Fruit fly (Drosophila melanogaster) whole organism, embryonic: Measurements from ENCODE around the gene Cog2.
A peak's percentile ranks its signal among the peaks of the same experiment; 100 is the strongest.

ENCODE experiments used
- Antp ChIP-seq: fragments of 200-800 bp; sonication (Bioruptor generic); optimal IDR thresholded peaks from 3 replicates; lab custom pipeline; 2016; ENCODE audit warnings: missing biosample characterization, missing genetic modification characterization
- Atf6 ChIP-seq: fragments of 200-800 bp; sonication (Bioruptor generic); IDR thresholded peaks from 2 replicates; pipeline ENCODE4 v1.3.6; 2022; ENCODE audit warnings: missing biosample characterization, missing genetic modification characterization
- Awh ChIP-seq: fragments of 200-800 bp; sonication (Bioruptor generic); IDR thresholded peaks from 2 replicates; pipeline ENCODE4, ENCODE4 v1.3.6; 2022; ENCODE audit warnings: missing biosample characterization, missing genetic modification characterization
- CG10654 ChIP-seq: fragments of 200-800 bp; sonication (Bioruptor generic); optimal IDR thresholded peaks from 2 replicates; lab custom pipeline; 2016; ENCODE audit warnings: missing biosample characterization, missing genetic modification characterization
- CG11398 ChIP-seq: fragments of 200-800 bp; sonication (Bioruptor generic); optimal IDR thresholded peaks from 2 replicates; lab custom pipeline; 2016; ENCODE audit warnings: missing biosample characterization, missing genetic modification characterization
- CG11456 ChIP-seq: fragments of 200-800 bp; sonication (Bioruptor generic); IDR thresholded peaks from 3 replicates; pipeline ENCODE4 v1.3.6; 2022; ENCODE audit warnings: missing biosample characterization, missing genetic modification characterization
- CG14014 ChIP-seq: fragments of 200-800 bp; sonication (Bioruptor generic); IDR thresholded peaks from 2 replicates; pipeline ENCODE4 v1.3.6; 2022; ENCODE audit warnings: missing biosample characterization, missing genetic modification characterization
- CG14860 ChIP-seq: fragments of 200-800 bp; sonication (Bioruptor generic); IDR thresholded peaks from 3 replicates; pipeline ENCODE4 v1.3.6; 2022; ENCODE audit warnings: missing biosample characterization, missing genetic modification characterization; ENCODE audit not compliant: partially characterized antibody
- CG18619 ChIP-seq: fragments of 200-800 bp; sonication (Bioruptor generic); optimal IDR thresholded peaks from 3 replicates; lab custom pipeline; 2017; ENCODE audit warnings: missing biosample characterization, mild to moderate bottlenecking, missing genetic modification characterization
- CG18764 ChIP-seq: fragments of 200-800 bp; sonication (Bioruptor generic); optimal IDR thresholded peaks from 3 replicates; lab custom pipeline; 2016; ENCODE audit warnings: missing biosample characterization, missing genetic modification characterization
- CG2116 ChIP-seq: fragments of 200-800 bp; sonication (Bioruptor generic); optimal IDR thresholded peaks from 3 replicates; lab custom pipeline; 2018; ENCODE audit warnings: missing biosample characterization, mild to moderate bottlenecking, missing genetic modification characterization
- CG2120 ChIP-seq: fragments of 200-800 bp; sonication (Bioruptor generic); optimal IDR thresholded peaks from 3 replicates; lab custom pipeline; 2016; ENCODE audit warnings: missing biosample characterization, missing genetic modification characterization
- CG2129 ChIP-seq: fragments of 200-800 bp; sonication (Bioruptor generic); IDR thresholded peaks from 2 replicates; pipeline ENCODE4 v1.3.6; 2022; ENCODE audit warnings: missing biosample characterization, missing genetic modification characterization; ENCODE audit not compliant: partially characterized antibody
- CG34422 ChIP-seq: fragments of 200-800 bp; sonication (Bioruptor generic); IDR thresholded peaks from 3 replicates; pipeline ENCODE4 v1.3.6; 2022; ENCODE audit warnings: missing biosample characterization, missing genetic modification characterization
- CG4617 ChIP-seq: fragments of 200-800 bp; sonication (Bioruptor generic); optimal IDR thresholded peaks from 3 replicates; lab custom pipeline; 2016; ENCODE audit warnings: missing biosample characterization, missing genetic modification characterization, borderline replicate concordance
- CG4730 ChIP-seq: fragments of 200-800 bp; sonication (Bioruptor generic); IDR thresholded peaks from 2 replicates; pipeline ENCODE4 v1.3.6; 2022; ENCODE audit warnings: missing biosample characterization, missing genetic modification characterization
- CG4820 ChIP-seq: fragments of 200-800 bp; sonication (Bioruptor generic); optimal IDR thresholded peaks from 3 replicates; lab custom pipeline; 2016; ENCODE audit warnings: missing biosample characterization, missing genetic modification characterization
- CG5180 ChIP-seq: fragments of 200-800 bp; sonication (Bioruptor generic); optimal IDR thresholded peaks from 3 replicates; lab custom pipeline; 2017; ENCODE audit warnings: missing biosample characterization, missing genetic modification characterization, mild to moderate bottlenecking, moderate library complexity, missing genetic modification reagents
- CG6175 ChIP-seq: fragments of 200-800 bp; sonication (Bioruptor generic); IDR thresholded peaks from 3 replicates; pipeline ENCODE4 v1.3.6; 2022; ENCODE audit warnings: missing biosample characterization, missing genetic modification characterization
- CG6813 ChIP-seq: fragments of 200-800 bp; sonication (Bioruptor generic); optimal IDR thresholded peaks from 2 replicates; lab custom pipeline; 2017; ENCODE audit warnings: missing biosample characterization, missing genetic modification characterization, mild to moderate bottlenecking, moderate library complexity, missing genetic modification reagents
- CG8924 ChIP-seq: fragments of 200-800 bp; optimal IDR thresholded peaks from 3 replicates; lab custom pipeline; 2019; ENCODE audit warnings: missing biosample characterization, mild to moderate bottlenecking, missing genetic modification characterization, moderate library complexity
- CHES-1-like ChIP-seq: fragments of 200-800 bp; sonication (Bioruptor generic); optimal IDR thresholded peaks from 2 replicates; lab custom pipeline; 2016; ENCODE audit warnings: missing biosample characterization, missing genetic modification characterization
- D19B ChIP-seq: fragments of 200-800 bp; sonication (Bioruptor generic); optimal IDR thresholded peaks from 2 replicates; lab custom pipeline; 2017; ENCODE audit warnings: missing biosample characterization, mild to moderate bottlenecking, missing genetic modification characterization
- Doc3 ChIP-seq: fragments of 200-800 bp; sonication (Bioruptor generic); IDR thresholded peaks from 3 replicates; pipeline ENCODE4 v1.3.6; 2022; ENCODE audit warnings: missing biosample characterization, missing genetic modification characterization; ENCODE audit not compliant: partially characterized antibody
- Dref ChIP-seq: fragments of 200-800 bp; sonication (Bioruptor generic); IDR thresholded peaks from 2 replicates; pipeline ENCODE4 v1.3.6; 2022; ENCODE audit warnings: missing biosample characterization, missing genetic modification characterization
- E2f1 ChIP-seq: fragments of 200-800 bp; sonication (Bioruptor generic); IDR thresholded peaks from 2 replicates; pipeline ENCODE4 v1.3.6; 2022; ENCODE audit warnings: missing biosample characterization, missing genetic modification characterization
- GATAe ChIP-seq: fragments of 200-800 bp; sonication (Bioruptor generic); conservative IDR thresholded peaks from 2 replicates; pipeline ENCODE4 v1.3.6; 2022; ENCODE audit warnings: missing biosample characterization, missing genetic modification characterization
- H2.0 ChIP-seq: fragments of 200-800 bp; sonication (Bioruptor generic); IDR thresholded peaks from 2 replicates; pipeline ENCODE4 v1.3.6; 2022; ENCODE audit warnings: missing biosample characterization, missing genetic modification characterization
- HmgZ ChIP-seq: fragments of 200-800 bp; sonication (Bioruptor generic); optimal IDR thresholded peaks from 2 replicates; lab custom pipeline; 2018; ENCODE audit warnings: missing biosample characterization, mild to moderate bottlenecking, missing genetic modification characterization
- Hr39 ChIP-seq: fragments of >200 bp; optimal IDR thresholded peaks from 2 replicates; lab custom pipeline; 2017
- Meics ChIP-seq: fragments of 200-800 bp; sonication (Bioruptor generic); optimal IDR thresholded peaks from 2 replicates; lab custom pipeline; 2017; ENCODE audit warnings: missing biosample characterization, mild to moderate bottlenecking, missing genetic modification characterization
- Nf-YC ChIP-seq: fragments of 200-800 bp; optimal IDR thresholded peaks from 3 replicates; lab custom pipeline; 2019; ENCODE audit warnings: missing biosample characterization, mild to moderate bottlenecking, missing genetic modification characterization, moderate library complexity
- aop ChIP-seq: fragments of 200-800 bp; sonication (Bioruptor generic); IDR thresholded peaks from 2 replicates; pipeline ENCODE4 v1.3.6; 2022; ENCODE audit warnings: missing biosample characterization, missing genetic modification characterization
- bcd ChIP-seq: fragments of 200-800 bp; sonication (Bioruptor generic); optimal IDR thresholded peaks from 2 replicates; lab custom pipeline; 2017; ENCODE audit warnings: missing biosample characterization, mild to moderate bottlenecking, missing genetic modification characterization
- chn ChIP-seq: fragments of 200-800 bp; sonication (Bioruptor generic); optimal IDR thresholded peaks from 2 replicates; lab custom pipeline; 2016; ENCODE audit warnings: missing biosample characterization, missing genetic modification characterization
- crp ChIP-seq, 2 experiments: fragments of 200-800 bp; sonication (Bioruptor generic); optimal IDR thresholded peaks; 2 replicates in 1 of 2; 3 replicates in 1 of 2; lab custom pipeline; 2017; ENCODE audit warnings: missing biosample characterization in 2 of 2, missing genetic modification characterization in 2 of 2, mild to moderate bottlenecking in 1 of 2, moderate library complexity in 1 of 2
- dm ChIP-seq: fragments of 200-800 bp; sonication (Bioruptor generic); optimal IDR thresholded peaks from 3 replicates; lab custom pipeline; 2016; ENCODE audit warnings: missing biosample characterization, missing genetic modification characterization
- dpn ChIP-seq, 2 experiments: fragments of 200-800 bp; sonication (Bioruptor generic); optimal IDR thresholded peaks; 3 replicates each; lab custom pipeline; 2016; ENCODE audit warnings: missing biosample characterization in 2 of 2, missing genetic modification characterization in 2 of 2
- eyg ChIP-seq: fragments of 200-800 bp; sonication (Bioruptor generic); optimal IDR thresholded peaks from 3 replicates; lab custom pipeline; 2016; ENCODE audit warnings: missing biosample characterization, missing genetic modification characterization
- gcm ChIP-seq: fragments of 200-800 bp; sonication (Bioruptor generic); optimal IDR thresholded peaks from 2 replicates; lab custom pipeline; 2019; ENCODE audit warnings: missing biosample characterization, mild to moderate bottlenecking, missing genetic modification characterization, moderate library complexity
- grau ChIP-seq: fragments of 200-800 bp; optimal IDR thresholded peaks from 3 replicates; lab custom pipeline; 2019; ENCODE audit warnings: missing biosample characterization, mild to moderate bottlenecking, missing genetic modification characterization, moderate library complexity
- jumu ChIP-seq: fragments of 200-800 bp; sonication (Bioruptor generic); optimal IDR thresholded peaks from 3 replicates; lab custom pipeline; 2016; ENCODE audit warnings: missing biosample characterization, missing genetic modification characterization
- kni ChIP-seq: fragments of 200-800 bp; sonication (Bioruptor generic); optimal IDR thresholded peaks from 3 replicates; lab custom pipeline; 2017; ENCODE audit warnings: mild to moderate bottlenecking, missing biosample characterization, missing genetic modification reagents, missing genetic modification characterization
- mam ChIP-seq: fragments of 200-800 bp; sonication (Bioruptor generic); optimal IDR thresholded peaks from 3 replicates; lab custom pipeline; 2016; ENCODE audit warnings: missing biosample characterization, missing genetic modification characterization
- nmo ChIP-seq: fragments of 200-800 bp; sonication (Bioruptor generic); optimal IDR thresholded peaks from 2 replicates; lab custom pipeline; 2018; ENCODE audit warnings: missing biosample characterization, mild to moderate bottlenecking, missing genetic modification characterization, moderate library complexity
- otp ChIP-seq: fragments of 200-800 bp; sonication (Bioruptor generic); IDR thresholded peaks from 3 replicates; pipeline ENCODE4, ENCODE4 v1.3.6; 2022; ENCODE audit warnings: missing biosample characterization, missing genetic modification characterization
- pho ChIP-seq: fragments of 200-800 bp; sonication (Bioruptor generic); optimal IDR thresholded peaks from 2 replicates; lab custom pipeline; 2016; ENCODE audit warnings: missing biosample characterization, missing genetic modification characterization
- row ChIP-seq: fragments of 200-800 bp; sonication (Bioruptor generic); IDR thresholded peaks from 3 replicates; pipeline ENCODE4 v1.3.6; 2022; ENCODE audit warnings: missing biosample characterization, missing genetic modification characterization
- sens ChIP-seq: fragments of 200-800 bp; sonication (Bioruptor generic); peaks from one replicate; lab custom pipeline; 2016; ENCODE audit warnings: missing biosample characterization, missing genetic modification characterization
- sqz ChIP-seq: fragments of 200-800 bp; sonication (Bioruptor generic); optimal IDR thresholded peaks from 3 replicates; lab custom pipeline; 2018; ENCODE audit warnings: missing biosample characterization, mild to moderate bottlenecking, missing genetic modification characterization
- zen2 ChIP-seq: fragments of 200-800 bp; sonication (Bioruptor generic); IDR thresholded peaks from 3 replicates; pipeline ENCODE4 v1.3.6; 2022; ENCODE audit warnings: missing biosample characterization, missing genetic modification characterization; ENCODE audit not compliant: partially characterized antibody

Cog2 gene

DNA sequence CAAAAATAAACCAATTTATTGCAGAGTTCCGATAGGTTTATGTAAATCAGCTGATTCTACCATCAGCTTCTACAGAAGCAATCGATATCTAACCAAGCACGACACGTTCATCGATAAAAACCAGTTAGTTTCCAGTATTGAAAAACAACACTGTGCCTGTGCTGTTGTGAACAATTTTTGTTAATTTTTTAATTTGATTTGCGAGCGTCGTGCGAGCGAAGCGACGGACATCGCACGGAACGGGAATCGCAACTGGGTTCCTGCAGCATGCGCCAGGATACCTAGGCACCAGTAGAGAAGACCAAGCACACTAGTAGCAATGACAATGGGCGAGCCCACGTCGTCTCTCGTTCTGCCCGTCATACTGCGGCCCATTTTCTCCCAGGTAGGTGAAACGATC lies 10.4 kb upstream of the Cog2 start, which contains the start of the genes Ccm3 and CG6136:
Gene Ccm3, plus strand, starts transcription at position 125 of the 400 bp plus-strand sequence.
Gene CG6136, minus strand, starts transcription at position 380 of the 400 bp plus-strand sequence.
- TF ChIP-seq CG10654 (GFP tag; lab: Kevin White, UChicago), result peak; percentile 21
- TF ChIP-seq mam (GFP tag; lab: Kevin White, UChicago), result peak; percentile 30
- peak; percentile 77 for TF ChIP-seq CG2129 (GFP tag; lab: Robert Waterston, UW)
- peak; percentile 2 for TF ChIP-seq dm
- TF ChIP-seq Doc3, result peak; percentile 82
- peak; percentile 88 for TF ChIP-seq CG4617
- TF ChIP-seq E2f1, result peak; percentile 56; the same call in 1 of the 2 replicates
- TF ChIP-seq HmgZ (tag; lab: Kevin White, UChicago), result peak; percentile 82
- TF ChIP-seq Dref (GFP tag; lab: Robert Waterston, UW), result peak; percentile 97
- TF ChIP-seq CG6175 (GFP tag; lab: Robert Waterston, UW), result no peak
- no peak for TF ChIP-seq kni (GFP tag; lab: Kevin White, UChicago)
- peak; percentile 65; the same call in 1 of the 2 replicates for TF ChIP-seq CG14014 (GFP tag; lab: Robert Waterston, UW)
- TF ChIP-seq chn (GFP tag; lab: Kevin White, UChicago), result peak; percentile 17
- no peak for TF ChIP-seq Awh (GFP tag; lab: Robert Waterston, UW)
- TF ChIP-seq Nf-YC (tag; lab: Kevin White, UChicago), result peak; percentile 46
- no peak for TF ChIP-seq CG4820 (GFP tag; lab: Kevin White, UChicago)
- TF ChIP-seq Meics, result peak; percentile 45
- peak; percentile 72 for TF ChIP-seq CG2120 (GFP tag; lab: Kevin White, UChicago)
- TF ChIP-seq Atf6 (GFP tag; lab: Robert Waterston, UW), result 0 out of 2 replicates have a peak, but pooled peaks have one; percentile 13
- TF ChIP-seq sqz, result no peak
- no peak for TF ChIP-seq CG5180 (GFP tag; lab: Kevin White, UChicago)
- TF ChIP-seq bcd (GFP tag; lab: Kevin White, UChicago), result peak; percentile 28
- peak; percentile 54 for TF ChIP-seq grau (tag; lab: Kevin White, UChicago)
- TF ChIP-seq CG2116, result peak; percentile 90
- TF ChIP-seq aop (GFP tag; lab: Robert Waterston, UW), result no peak
- peak; percentile 29 for TF ChIP-seq Antp
- peak; percentile 2 for TF ChIP-seq jumu (GFP tag; lab: Kevin White, UChicago)
- no peak for TF ChIP-seq CG4730 (GFP tag; lab: Robert Waterston, UW)
- TF ChIP-seq eyg, result peak; percentile 31
- peak; percentile 64 for TF ChIP-seq Hr39 (lab: Kevin White, UChicago)
- no peak for TF ChIP-seq CG11398
- TF ChIP-seq H2.0 (GFP tag; lab: Robert Waterston, UW), result peak; percentile 24
- TF ChIP-seq pho (GFP tag; lab: Kevin White, UChicago), result peak; percentile 37
- peak; percentile 54 to 55 for TF ChIP-seq dpn (GFP tag; optimal IDR thresholded peaks at IDR 0.05; lab: Kevin White, UChicago)
- peak; percentile 81 for TF ChIP-seq CHES-1-like (GFP tag; lab: Kevin White, UChicago)
- TF ChIP-seq D19B (GFP tag; lab: Kevin White, UChicago), result no peak
- TF ChIP-seq otp (GFP tag; lab: Robert Waterston, UW), result no peak
- peak; percentile 90 for TF ChIP-seq CG14860 (GFP tag; lab: Robert Waterston, UW)
- no peak for TF ChIP-seq CG6813
- TF ChIP-seq CG11456 (GFP tag; lab: Robert Waterston, UW), result peak; percentile 74; the same call in 1 of the 3 replicates
- peak; percentile 43 for TF ChIP-seq nmo (GFP tag; lab: Kevin White, UChicago)
- TF ChIP-seq CG34422 (GFP tag; lab: Robert Waterston, UW), result peak; percentile 64; the same call in 1 of the 3 replicates
- peak; percentile 68 for TF ChIP-seq sens
- TF ChIP-seq CG18764, result peak; percentile 10
- TF ChIP-seq CG8924 (tag; lab: Kevin White, UChicago), result peak; percentile 57
- TF ChIP-seq CG18619 (GFP tag; lab: Kevin White, UChicago), result peak; percentile 11
- TF ChIP-seq GATAe (GFP tag; lab: Robert Waterston, UW), result no peak
- peak; percentile 27 for TF ChIP-seq gcm (GFP tag; lab: Kevin White, UChicago)
- TF ChIP-seq crp (GFP tag; optimal IDR thresholded peaks at IDR 0.05; lab: Kevin White, UChicago), result peak; percentile 56 to 93
- TF ChIP-seq zen2 (GFP tag; lab: Robert Waterston, UW), result peak; percentile 93
- TF ChIP-seq row, result peak; percentile 17; the same call in 1 of the 3 replicates
